Worm (Caenorhabditis elegans): ENCODE data around the gene C30G12.1.

DNA sequence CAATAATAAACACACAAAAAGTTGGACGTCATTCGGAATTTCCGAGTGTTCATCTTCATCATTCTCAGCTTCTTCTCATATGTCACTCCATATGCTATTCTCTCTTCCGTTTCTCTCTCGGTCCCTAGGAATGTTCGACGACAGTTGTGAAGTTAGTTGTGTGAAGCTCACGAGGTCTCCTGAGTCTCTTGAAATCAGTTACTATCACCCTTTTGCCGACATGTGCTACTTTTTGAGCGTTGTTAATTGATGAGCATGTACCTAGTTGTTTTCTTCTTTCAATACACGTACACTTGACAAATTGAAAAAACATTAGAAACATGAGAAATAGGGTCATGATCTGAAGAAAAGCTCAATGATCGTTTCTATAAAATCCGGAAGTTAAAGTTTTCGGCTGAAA lies 24.2 kb downstream of the C30G12.1 start:
- TF ChIP-seq mdl-1 (tag; optimal IDR thresholded peaks at IDR 0.05) (peak in 1 of 2 experiments; percentile 25), nhr-6 (tag; optimal IDR thresholded peaks at IDR 0.05) (peak; percentile 53), nhr-77 (tag; optimal IDR thresholded peaks at IDR 0.05) (no peak), ama-1 (optimal IDR thresholded peaks at IDR 0.05) (no peak), lin-39 (tag; optimal IDR thresholded peaks at IDR 0.05) (no peak), unc-55 (GFP tag; optimal IDR thresholded peaks at IDR 0.05) (no peak), R02D3.7 (tag; optimal IDR thresholded peaks at IDR 0.05) (no peak), nhr-10 (tag; optimal IDR thresholded peaks at IDR 0.05) (no peak)

All from whole organism, L2 larva.